Worm (Caenorhabditis elegans) whole organism, L1 larva: ENCODE data around the gene Y50D7A.13.

Experiments
- F16B12.6 ChIP-seq: fragments of 150-350 bp; optimal IDR thresholded peaks from 2 replicates; lab custom pipeline; 2014; ENCODE audit warnings: missing biosample characterization, missing genetic modification characterization
- aly-2 ChIP-seq: fragments of 150-350 bp; optimal IDR thresholded peaks from 2 replicates; lab custom pipeline; 2014; ENCODE audit warnings: missing biosample characterization, missing genetic modification characterization
- ama-1 ChIP-seq: fragments of 150-350 bp; optimal IDR thresholded peaks from 2 replicates; lab custom pipeline; 2014
- blmp-1 ChIP-seq: fragments of 150-350 bp; optimal IDR thresholded peaks from 2 replicates; lab custom pipeline; 2014; ENCODE audit warnings: missing biosample characterization, missing genetic modification characterization
- ceh-82 ChIP-seq, 3 experiments: fragments of 150-350 bp in 1 of 3; sonication (generic microtip) in 2 of 3; optimal IDR thresholded peaks; 2 replicates each; lab custom pipeline; 2014 to 2017; ENCODE audit warnings: missing biosample characterization in 3 of 3, missing genetic modification characterization in 3 of 3
- dpl-1 ChIP-seq, 3 experiments: fragments of 150-350 bp in 2 of 3; sonication (generic microtip) in 1 of 3; optimal IDR thresholded peaks; 2 replicates each; lab custom pipeline; 2014 to 2017; ENCODE audit warnings: missing biosample characterization in 3 of 3, missing genetic modification characterization in 3 of 3, missing genetic modification reagents in 3 of 3
- efl-3 ChIP-seq: fragments of 200-800 bp; sonication (Bioruptor generic); optimal IDR thresholded peaks from 2 replicates; lab custom pipeline; 2018; ENCODE audit warnings: mild to moderate bottlenecking, missing genetic modification characterization, missing compliant biosample characterization
- egl-27 ChIP-seq, 2 experiments: fragments of 150-350 bp in 1 of 2; sonication (generic microtip); optimal IDR thresholded peaks; 3 replicates each; lab custom pipeline; 2017 to 2018; ENCODE audit warnings: missing biosample characterization in 2 of 2, missing genetic modification characterization in 2 of 2, missing genetic modification reagents in 2 of 2
- elt-2 ChIP-seq: sonication (generic microtip); optimal IDR thresholded peaks from 2 replicates; lab custom pipeline; 2016; ENCODE audit warnings: missing genetic modification characterization, mild to moderate bottlenecking, inconsistent platforms, missing compliant biosample characterization, missing genetic modification reagents
- elt-3 ChIP-seq, 6 experiments: fragments of 150-350 bp in 1 of 6; sonication (generic microtip); optimal IDR thresholded peaks; 2 replicates each; lab custom pipeline; 2017 to 2018; ENCODE audit warnings: missing biosample characterization in 6 of 6, missing genetic modification characterization in 6 of 6, inconsistent platforms in 1 of 6
- fkh-4 ChIP-seq: sonication (generic microtip); optimal IDR thresholded peaks from 2 replicates; lab custom pipeline; 2016; ENCODE audit warnings: missing compliant biosample characterization, missing genetic modification characterization, borderline replicate concordance
- lin-13 ChIP-seq: fragments of 150-350 bp; optimal IDR thresholded peaks from 2 replicates; lab custom pipeline; 2014; ENCODE audit warnings: missing biosample characterization, missing genetic modification reagents, missing genetic modification characterization
- lin-39 ChIP-seq: fragments of 150-350 bp; optimal IDR thresholded peaks from 2 replicates; lab custom pipeline; 2014; ENCODE audit warnings: missing biosample characterization, missing genetic modification reagents, missing genetic modification characterization
- lir-3 ChIP-seq: sonication (generic microtip); optimal IDR thresholded peaks from 2 replicates; lab custom pipeline; 2016; ENCODE audit warnings: mild to moderate bottlenecking, missing genetic modification characterization, moderate library complexity, missing compliant biosample characterization; ENCODE audit not compliant: poor library complexity
- lsy-2 ChIP-seq, 2 experiments: fragments of 150-350 bp; optimal IDR thresholded peaks; 2 replicates each; lab custom pipeline; 2014; ENCODE audit warnings: missing biosample characterization in 2 of 2, missing genetic modification characterization in 2 of 2
- mdl-1 ChIP-seq, 2 experiments: fragments of 150-350 bp; optimal IDR thresholded peaks; 2 replicates each; lab custom pipeline; 2014 to 2017; ENCODE audit warnings: missing biosample characterization in 2 of 2, missing genetic modification characterization in 2 of 2, inconsistent platforms in 1 of 2
- mef-2 ChIP-seq: fragments of 150-350 bp; optimal IDR thresholded peaks from 2 replicates; lab custom pipeline; 2014; ENCODE audit warnings: missing biosample characterization, missing genetic modification characterization
- mep-1 ChIP-seq: fragments of 150-350 bp; optimal IDR thresholded peaks from 2 replicates; lab custom pipeline; 2014; ENCODE audit warnings: missing biosample characterization, missing genetic modification characterization
- nhr-20 ChIP-seq: sonication (generic microtip); optimal IDR thresholded peaks from 2 replicates; lab custom pipeline; 2016; ENCODE audit warnings: mild to moderate bottlenecking, missing genetic modification characterization, missing compliant biosample characterization
- nhr-71 ChIP-seq: sonication (generic microtip); optimal IDR thresholded peaks from 2 replicates; lab custom pipeline; 2016; ENCODE audit warnings: mild to moderate bottlenecking, missing genetic modification characterization, moderate library complexity, missing compliant biosample characterization
- nhr-85 ChIP-seq: sonication (generic microtip); peaks from one replicate; lab custom pipeline; 2016; ENCODE audit warnings: missing genetic modification characterization, inconsistent platforms, missing compliant biosample characterization
- nhr-90 ChIP-seq: sonication (generic microtip); optimal IDR thresholded peaks from 2 replicates; lab custom pipeline; 2016; ENCODE audit warnings: mild to moderate bottlenecking, missing genetic modification characterization, missing compliant biosample characterization; ENCODE audit not compliant: poor library complexity
- pax-3 ChIP-seq: fragments of 200-800 bp; sonication (Bioruptor generic); optimal IDR thresholded peaks from 2 replicates; lab custom pipeline; 2018; ENCODE audit warnings: mild to moderate bottlenecking, missing genetic modification characterization, moderate library complexity, missing compliant biosample characterization
- rnt-1 ChIP-seq: sonication (generic microtip); optimal IDR thresholded peaks from 2 replicates; lab custom pipeline; 2016; ENCODE audit warnings: mild to moderate bottlenecking, missing genetic modification characterization, moderate library complexity, missing compliant biosample characterization
- snpc-4 ChIP-seq: fragments of 150-350 bp; optimal IDR thresholded peaks from 2 replicates; lab custom pipeline; 2014; ENCODE audit warnings: missing biosample characterization, missing genetic modification characterization
- sptf-1 ChIP-seq: fragments of 150-350 bp; optimal IDR thresholded peaks from 2 replicates; lab custom pipeline; 2014; ENCODE audit warnings: missing biosample characterization, missing genetic modification characterization
- unc-130 ChIP-seq: fragments of 150-350 bp; optimal IDR thresholded peaks from 2 replicates; lab custom pipeline; 2017; ENCODE audit warnings: missing biosample characterization, missing genetic modification characterization, inconsistent platforms
- unc-30 ChIP-seq: sonication (generic microtip); optimal IDR thresholded peaks from 2 replicates; lab custom pipeline; 2017; ENCODE audit warnings: missing biosample characterization, missing genetic modification characterization
- unc-62 ChIP-seq: fragments of 150-350 bp; optimal IDR thresholded peaks from 2 replicates; lab custom pipeline; 2014; ENCODE audit warnings: missing biosample characterization, missing genetic modification reagents, missing genetic modification characterization
- unc-98 ChIP-seq: fragments of 200-800 bp; sonication (Bioruptor generic); IDR thresholded peaks from 2 replicates; pipeline ENCODE4 v1.3.6; 2022; ENCODE audit warnings: missing genetic modification characterization, missing compliant biosample characterization
- zip-4 ChIP-seq: fragments of 200-800 bp; sonication (Bioruptor generic); optimal IDR thresholded peaks from 2 replicates; lab custom pipeline; 2018; ENCODE audit warnings: mild to moderate bottlenecking, missing genetic modification characterization, moderate library complexity, missing compliant biosample characterization
- ztf-11 ChIP-seq, 2 experiments: sonication (generic microtip); optimal IDR thresholded peaks; 2 replicates each; lab custom pipeline; 2016 to 2017; ENCODE audit warnings: missing genetic modification characterization in 2 of 2, missing biosample characterization in 1 of 2, missing compliant biosample characterization in 1 of 2

The Y50D7A.13 gene

ce11 chrIII:315160-315559 is 20.7 kb upstream of the Y50D7A.13 start, which contains the start of gene Y50D7A.10:
Gene Y50D7A.10 (plus strand): TSS chrIII:315460.
- no peak for TF ChIP-seq unc-98 (GFP tag; lab: Robert Waterston, UW)
- peak; percentile 12 for TF ChIP-seq nhr-85 (tag; lab: Kevin White, UChicago)

ce11 chrIII:312873-313272 is 18.4 kb upstream of the Y50D7A.13 start:
- TF ChIP-seq mep-1 (tag; lab: Kevin White, UChicago) (no peak), unc-30 (tag; lab: Kevin White, UChicago) (no peak), sptf-1 (peak; percentile 25)

ce11 chrIII:311174-311573 is 16.7 kb upstream of the Y50D7A.13 start:
- no peak for TF ChIP-seq egl-27 (tag; optimal IDR thresholded peaks at IDR 0.05; lab: Kevin White, UChicago)
- TF ChIP-seq lsy-2 (tag; optimal IDR thresholded peaks at IDR 0.05; lab: Kevin White, UChicago) = no peak
- TF ChIP-seq elt-3 (tag; optimal IDR thresholded peaks at IDR 0.05; lab: Kevin White, UChicago) = no peak
- no peak for TF ChIP-seq nhr-90

- TF ChIP-seq unc-130 (tag; lab: Kevin White, UChicago) (no peak), mdl-1 (tag; optimal IDR thresholded peaks at IDR 0.05; lab: Kevin White, UChicago) (no peak), lir-3 (tag; lab: Kevin White, UChicago) (no peak), dpl-1 (GFP tag; optimal IDR thresholded peaks at IDR 0.05; lab: Kevin White, UChicago) (no peak), fkh-4 (tag; lab: Kevin White, UChicago) (no peak), mef-2 (tag; lab: Kevin White, UChicago) (no peak), mep-1 (tag; lab: Kevin White, UChicago) (no peak), ztf-11 (tag; optimal IDR thresholded peaks at IDR 0.05; lab: Kevin White, UChicago) (no peak), nhr-71 (tag; lab: Kevin White, UChicago) (no peak), ama-1 (lab: Kevin White, UChicago) (no peak), unc-98 (GFP tag; lab: Robert Waterston, UW) (no peak), blmp-1 (tag; lab: Kevin White, UChicago) (no peak), egl-27 (tag; optimal IDR thresholded peaks at IDR 0.05; lab: Kevin White, UChicago) (no peak), pax-3 (tag; lab: Kevin White, UChicago) (no peak), unc-62 (GFP tag; lab: Kevin White, UChicago) (no peak), efl-3 (no peak), sptf-1 (no peak), lin-13 (GFP tag; lab: Kevin White, UChicago) (no peak)
These were observed 10.1 kb upstream of the Y50D7A.13 start for ce11 chrIII:304564-304963.

ce11 chrIII:299220-299619 is 4.8 kb upstream of the Y50D7A.13 start:
- no peak for TF ChIP-seq F16B12.6 (tag; lab: Kevin White, UChicago)
- no peak for TF ChIP-seq egl-27 (tag; optimal IDR thresholded peaks at IDR 0.05; lab: Kevin White, UChicago)
- peak; percentile 43 for TF ChIP-seq elt-2 (tag; lab: Kevin White, UChicago)

ce11 chrIII:298456-298855 is 4.0 kb upstream of the Y50D7A.13 start, which contains the start of gene ads-1:
Gene ads-1 (minus strand): TSS chrIII:298556.
- no peak for TF ChIP-seq nhr-20 (tag; lab: Kevin White, UChicago)
- TF ChIP-seq rnt-1 (tag; lab: Kevin White, UChicago) = no peak
- no peak for TF ChIP-seq fkh-4 (tag; lab: Kevin White, UChicago)
- TF ChIP-seq zip-4 = no peak
- TF ChIP-seq lin-39 = no peak
- no peak for TF ChIP-seq egl-27 (tag; optimal IDR thresholded peaks at IDR 0.05; lab: Kevin White, UChicago)
- no peak for TF ChIP-seq ceh-82 (tag; optimal IDR thresholded peaks at IDR 0.05; lab: Kevin White, UChicago)
- no peak for TF ChIP-seq aly-2 (tag; lab: Kevin White, UChicago)
- no peak for TF ChIP-seq unc-98 (GFP tag; lab: Robert Waterston, UW)
- TF ChIP-seq snpc-4 (tag; lab: Kevin White, UChicago) = no peak
- TF ChIP-seq efl-3 = no peak
